Fruit fly (Drosophila melanogaster) whole organism, embryonic: Measurements from ENCODE around the gene Eig71Ek.

Experiments
- CG10321 ChIP-seq: fragments of 200-800 bp; sonication (Bioruptor generic); IDR thresholded peaks from 2 replicates; pipeline ENCODE4 v1.3.6; 2022; ENCODE audit warnings: missing biosample characterization, missing genetic modification characterization
- CG10366 ChIP-seq: fragments of 200-800 bp; sonication (Bioruptor generic); IDR thresholded peaks from 2 replicates; pipeline ENCODE4 v1.3.6; 2022; ENCODE audit warnings: missing biosample characterization, missing genetic modification characterization
- CG10543 ChIP-seq: fragments of 200-800 bp; sonication (Bioruptor generic); optimal IDR thresholded peaks from 3 replicates; lab custom pipeline; 2017; ENCODE audit warnings: missing biosample characterization, mild to moderate bottlenecking, missing genetic modification characterization, moderate library complexity
- CG11695 ChIP-seq: fragments of 200-800 bp; sonication (Bioruptor generic); IDR thresholded peaks from 3 replicates; pipeline ENCODE4 v1.3.6; 2022; ENCODE audit warnings: missing biosample characterization, missing genetic modification characterization
- CG13296 ChIP-seq: fragments of 200-800 bp; sonication (Bioruptor generic); optimal IDR thresholded peaks from 3 replicates; lab custom pipeline; 2018; ENCODE audit warnings: missing biosample characterization, mild to moderate bottlenecking, missing genetic modification characterization
- CG15479 ChIP-seq: fragments of 200-800 bp; sonication (Bioruptor generic); optimal IDR thresholded peaks from 3 replicates; lab custom pipeline; 2019; ENCODE audit warnings: missing biosample characterization, mild to moderate bottlenecking, missing genetic modification characterization, moderate library complexity
- CG16779 ChIP-seq: fragments of 200-800 bp; sonication (Bioruptor generic); IDR thresholded peaks from 2 replicates; pipeline ENCODE4 v1.3.6; 2022; ENCODE audit warnings: missing biosample characterization, missing genetic modification characterization
- CG17385 ChIP-seq: fragments of 200-800 bp; sonication (Bioruptor generic); optimal IDR thresholded peaks from 3 replicates; lab custom pipeline; 2018; ENCODE audit warnings: missing biosample characterization, mild to moderate bottlenecking, missing genetic modification characterization
- CG17568 ChIP-seq: fragments of 200-800 bp; sonication (Bioruptor generic); optimal IDR thresholded peaks from 2 replicates; lab custom pipeline; 2018; ENCODE audit warnings: missing biosample characterization, mild to moderate bottlenecking, missing genetic modification characterization, moderate library complexity
- CG18619 ChIP-seq: fragments of 200-800 bp; sonication (Bioruptor generic); optimal IDR thresholded peaks from 3 replicates; lab custom pipeline; 2017; ENCODE audit warnings: missing biosample characterization, mild to moderate bottlenecking, missing genetic modification characterization
- CG31365 ChIP-seq: fragments of 200-800 bp; sonication (Bioruptor generic); optimal IDR thresholded peaks from 2 replicates; lab custom pipeline; 2018; ENCODE audit warnings: missing biosample characterization, mild to moderate bottlenecking, missing genetic modification characterization
- CG4730 ChIP-seq: fragments of 200-800 bp; sonication (Bioruptor generic); IDR thresholded peaks from 2 replicates; pipeline ENCODE4 v1.3.6; 2022; ENCODE audit warnings: missing biosample characterization, missing genetic modification characterization
- CG5953 ChIP-seq: fragments of 200-800 bp; sonication (Bioruptor generic); IDR thresholded peaks from 2 replicates; pipeline ENCODE4 v1.3.6; 2022; ENCODE audit warnings: missing biosample characterization, missing genetic modification characterization
- CG7928 ChIP-seq: fragments of 200-800 bp; sonication (Bioruptor generic); optimal IDR thresholded peaks from 2 replicates; lab custom pipeline; 2017; ENCODE audit warnings: missing biosample characterization, mild to moderate bottlenecking, missing genetic modification characterization
- CG8290 ChIP-seq, 3 experiments: fragments of 200-800 bp; sonication (Bioruptor generic); optimal IDR thresholded peaks; 2 replicates each; lab custom pipeline; 2016 to 2019; ENCODE audit warnings: missing biosample characterization in 3 of 3, missing genetic modification characterization in 3 of 3, mild to moderate bottlenecking in 2 of 3, moderate library complexity in 1 of 3
- CG9437 ChIP-seq: fragments of 200-800 bp; sonication (Bioruptor generic); optimal IDR thresholded peaks from 2 replicates; lab custom pipeline; 2018; ENCODE audit warnings: missing biosample characterization, mild to moderate bottlenecking, missing genetic modification characterization
- CrebB ChIP-seq: fragments of 200-800 bp; sonication (Bioruptor generic); optimal IDR thresholded peaks from 3 replicates; lab custom pipeline; 2018; ENCODE audit warnings: missing biosample characterization, mild to moderate bottlenecking, missing genetic modification characterization
- D19B ChIP-seq: fragments of 200-800 bp; sonication (Bioruptor generic); optimal IDR thresholded peaks from 2 replicates; lab custom pipeline; 2017; ENCODE audit warnings: missing biosample characterization, mild to moderate bottlenecking, missing genetic modification characterization
- Deaf1 ChIP-seq: fragments of 200-800 bp; optimal IDR thresholded peaks from 3 replicates; lab custom pipeline; 2019; ENCODE audit warnings: missing biosample characterization, mild to moderate bottlenecking, missing genetic modification characterization, moderate library complexity
- Dll ChIP-seq: fragments of 200-800 bp; sonication (Bioruptor generic); IDR thresholded peaks from 4 replicates; pipeline ENCODE4 v1.3.6; 2022; ENCODE audit warnings: missing biosample characterization, missing genetic modification characterization; ENCODE audit not compliant: partially characterized antibody
- E2f2 ChIP-seq: fragments of 200-800 bp; sonication (Bioruptor generic); IDR thresholded peaks from 2 replicates; pipeline ENCODE4 v1.3.6; 2022; ENCODE audit warnings: missing biosample characterization, missing genetic modification characterization
- Fer2 ChIP-seq: fragments of 200-800 bp; sonication (Bioruptor generic); optimal IDR thresholded peaks from 2 replicates; lab custom pipeline; 2018; ENCODE audit warnings: missing biosample characterization, mild to moderate bottlenecking, missing genetic modification characterization, moderate library complexity
- Hmr ChIP-seq: fragments of 200-800 bp; sonication (Bioruptor generic); optimal IDR thresholded peaks from 3 replicates; lab custom pipeline; 2017; ENCODE audit warnings: mild to moderate bottlenecking, missing biosample characterization, missing genetic modification reagents, missing genetic modification characterization
- Kr ChIP-seq: fragments of 200-800 bp; sonication (Bioruptor generic); optimal IDR thresholded peaks from 2 replicates; lab custom pipeline; 2017; ENCODE audit warnings: missing biosample characterization, mild to moderate bottlenecking, missing genetic modification characterization
- MESR4 ChIP-seq: fragments of 200-800 bp; sonication (Bioruptor generic); optimal IDR thresholded peaks from 2 replicates; lab custom pipeline; 2018; ENCODE audit warnings: missing biosample characterization, mild to moderate bottlenecking, missing genetic modification characterization, moderate library complexity
- Mad ChIP-seq: fragments of 200-800 bp; sonication (Bioruptor generic); optimal IDR thresholded peaks from 2 replicates; lab custom pipeline; 2016; ENCODE audit warnings: missing biosample characterization, missing genetic modification characterization
- Med ChIP-seq: fragments of 200-800 bp; sonication (Bioruptor generic); peaks from one replicate; lab custom pipeline; 2016; ENCODE audit warnings: missing biosample characterization, missing genetic modification characterization, mild to moderate bottlenecking, inconsistent platforms, moderate library complexity
- Meics ChIP-seq: fragments of 200-800 bp; sonication (Bioruptor generic); optimal IDR thresholded peaks from 2 replicates; lab custom pipeline; 2017; ENCODE audit warnings: missing biosample characterization, mild to moderate bottlenecking, missing genetic modification characterization
- Myb ChIP-seq: fragments of 200-800 bp; sonication (Bioruptor generic); optimal IDR thresholded peaks from 2 replicates; lab custom pipeline; 2016; ENCODE audit warnings: missing biosample characterization, missing genetic modification characterization
- Rfx ChIP-seq: fragments of 200-800 bp; sonication (Bioruptor generic); IDR thresholded peaks from 2 replicates; pipeline ENCODE4 v1.3.6; 2022; ENCODE audit warnings: missing biosample characterization, missing genetic modification characterization
- Sry-δ ChIP-seq: fragments of 200-800 bp; sonication (Bioruptor generic); optimal IDR thresholded peaks from 2 replicates; lab custom pipeline; 2016; ENCODE audit warnings: missing biosample characterization, missing genetic modification characterization
- bab2 ChIP-seq: fragments of 200-800 bp; sonication (Bioruptor generic); optimal IDR thresholded peaks from 2 replicates; lab custom pipeline; 2016; ENCODE audit warnings: missing biosample characterization, missing genetic modification characterization
- chif ChIP-seq, 2 experiments: fragments of 200-800 bp; sonication (Bioruptor generic); optimal IDR thresholded peaks; 3 replicates each; lab custom pipeline; 2016; ENCODE audit warnings: missing biosample characterization in 2 of 2, missing genetic modification characterization in 2 of 2
- chn ChIP-seq: fragments of 200-800 bp; sonication (Bioruptor generic); optimal IDR thresholded peaks from 2 replicates; lab custom pipeline; 2016; ENCODE audit warnings: missing biosample characterization, missing genetic modification characterization
- ci ChIP-seq: fragments of 200-800 bp; sonication (Bioruptor generic); IDR thresholded peaks from 3 replicates; pipeline ENCODE4 v1.3.6; 2022; ENCODE audit warnings: missing biosample characterization, missing genetic modification characterization
- dmrt99B ChIP-seq: fragments of 200-800 bp; sonication (Bioruptor generic); optimal IDR thresholded peaks from 2 replicates; lab custom pipeline; 2018; ENCODE audit warnings: missing biosample characterization, mild to moderate bottlenecking, missing genetic modification characterization, moderate library complexity
- dpn ChIP-seq, 2 experiments: fragments of 200-800 bp; sonication (Bioruptor generic); optimal IDR thresholded peaks; 3 replicates each; lab custom pipeline; 2016; ENCODE audit warnings: missing biosample characterization in 2 of 2, missing genetic modification characterization in 2 of 2
- her ChIP-seq: fragments of 200-800 bp; sonication (Bioruptor generic); optimal IDR thresholded peaks from 2 replicates; lab custom pipeline; 2016; ENCODE audit warnings: missing biosample characterization, missing genetic modification characterization
- ind ChIP-seq: fragments of 200-800 bp; sonication (Bioruptor generic); optimal IDR thresholded peaks from 3 replicates; lab custom pipeline; 2016; ENCODE audit warnings: missing biosample characterization, missing genetic modification characterization
- ken ChIP-seq: fragments of 200-800 bp; sonication (Bioruptor generic); IDR thresholded peaks from 3 replicates; pipeline ENCODE4 v1.3.6; 2022; ENCODE audit warnings: missing biosample characterization, missing genetic modification characterization
- kni ChIP-seq: fragments of 200-800 bp; sonication (Bioruptor generic); optimal IDR thresholded peaks from 3 replicates; lab custom pipeline; 2017; ENCODE audit warnings: mild to moderate bottlenecking, missing biosample characterization, missing genetic modification reagents, missing genetic modification characterization
- lab ChIP-seq: fragments of 200-800 bp; sonication (Bioruptor generic); optimal IDR thresholded peaks from 3 replicates; lab custom pipeline; 2017; ENCODE audit warnings: missing biosample characterization, missing genetic modification characterization, mild to moderate bottlenecking, moderate library complexity, missing genetic modification reagents
- luna ChIP-seq: fragments of 200-800 bp; sonication (Bioruptor generic); optimal IDR thresholded peaks from 2 replicates; lab custom pipeline; 2016; ENCODE audit warnings: missing biosample characterization, missing genetic modification characterization
- nerfin-2 ChIP-seq: fragments of 200-800 bp; sonication (Bioruptor generic); IDR thresholded peaks from 2 replicates; pipeline ENCODE4 v1.3.6; 2022; ENCODE audit warnings: missing biosample characterization, missing genetic modification characterization; ENCODE audit not compliant: partially characterized antibody
- odd ChIP-seq: fragments of 200-800 bp; sonication (Bioruptor generic); optimal IDR thresholded peaks from 2 replicates; lab custom pipeline; 2017; ENCODE audit warnings: missing biosample characterization, mild to moderate bottlenecking, missing genetic modification characterization
- pzg ChIP-seq: fragments of 200-800 bp; sonication (Bioruptor generic); optimal IDR thresholded peaks from 3 replicates; lab custom pipeline; 2018; ENCODE audit warnings: missing biosample characterization, mild to moderate bottlenecking, missing genetic modification characterization, moderate library complexity
- schlank ChIP-seq: fragments of 200-800 bp; sonication (Bioruptor generic); optimal IDR thresholded peaks from 2 replicates; lab custom pipeline; 2018; ENCODE audit warnings: missing biosample characterization, mild to moderate bottlenecking, missing genetic modification characterization
- so ChIP-seq: fragments of 200-800 bp; sonication (Bioruptor generic); IDR thresholded peaks from 3 replicates; pipeline ENCODE4 v1.3.6; 2022; ENCODE audit warnings: missing biosample characterization, missing genetic modification characterization
- sr ChIP-seq: fragments of 200-800 bp; sonication (Bioruptor generic); IDR thresholded peaks from 3 replicates; pipeline ENCODE4 v1.3.6; 2022; ENCODE audit warnings: missing biosample characterization, missing genetic modification characterization
- wdn ChIP-seq: fragments of 200-800 bp; sonication (Bioruptor generic); IDR thresholded peaks from 2 replicates; pipeline ENCODE4 v1.3.6; 2022; ENCODE audit warnings: missing biosample characterization, missing genetic modification characterization
- yki ChIP-seq: fragments of >200 bp; optimal IDR thresholded peaks from 3 replicates; lab custom pipeline; 2018

Gene Eig71Ek

DNA sequence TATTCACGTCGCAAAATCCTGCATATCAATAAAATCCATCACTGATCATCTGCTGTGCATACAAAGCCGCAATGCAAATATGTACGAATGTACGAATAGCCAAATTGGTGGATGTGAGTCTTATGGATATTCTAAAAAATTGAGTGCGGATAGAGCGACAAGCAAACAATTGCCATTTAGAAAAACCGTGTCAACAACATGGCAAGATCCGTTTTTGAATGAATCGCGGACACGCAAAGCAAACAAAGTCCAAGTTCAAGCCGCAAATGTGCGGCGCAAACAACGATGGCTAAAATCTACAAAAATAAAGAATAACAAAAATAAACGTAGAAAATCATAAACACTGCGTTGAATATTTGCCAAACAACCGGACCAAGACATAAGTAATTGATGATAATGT, 28.5 kb downstream of the Eig71Ek start (continued):
- TF ChIP-seq wdn (0 out of 2 replicates have a peak, but pooled peaks have one; percentile 10), CG13296 (GFP tag; lab: Kevin White, UChicago) (peak; percentile 54), CG16779 (GFP tag; lab: Robert Waterston, UW) (no peak), CG9437 (no peak), lab (GFP tag; lab: Kevin White, UChicago) (peak; percentile 47), CG18619 (peak; percentile 20), bab2 (peak; percentile 9), Mad (no peak), Fer2 (tag; lab: Kevin White, UChicago) (no peak), chif (GFP tag; optimal IDR thresholded peaks at IDR 0.05; lab: Kevin White, UChicago) (no peak), CG10543 (GFP tag; lab: Kevin White, UChicago) (no peak), schlank (peak; percentile 29), Kr (GFP tag; lab: Kevin White, UChicago) (no peak), pzg (GFP tag; lab: Kevin White, UChicago) (no peak), her (GFP tag; lab: Kevin White, UChicago) (peak; percentile 24), CG5953 (GFP tag; lab: Robert Waterston, UW) (no peak), CG11695 (GFP tag; lab: Robert Waterston, UW) (peak; percentile 27; the same call in 1 of the 3 replicates), nerfin-2 (GFP tag; lab: Robert Waterston, UW) (no peak), D19B (GFP tag; lab: Kevin White, UChicago) (no peak), CG8290 (GFP tag; optimal IDR thresholded peaks at IDR 0.05; lab: Kevin White, UChicago) (no peak), CG8290 (tag; optimal IDR thresholded peaks at IDR 0.05; lab: Kevin White, UChicago) (peak in 1 of 2 experiments; percentile 46), CG4730 (GFP tag; lab: Robert Waterston, UW) (no peak), yki (lab: Kevin White, UChicago) (no peak), ci (peak; percentile 32; the same call in 1 of the 3 replicates), E2f2 (GFP tag; lab: Robert Waterston, UW) (peak; percentile 30; the same call in 1 of the 2 replicates), Sry-δ (GFP tag; lab: Kevin White, UChicago) (no peak), Meics (GFP tag; lab: Kevin White, UChicago) (peak; percentile 35), odd (GFP tag; lab: Kevin White, UChicago) (no peak), ken (no peak), CG7928 (no peak), chn (GFP tag; lab: Kevin White, UChicago) (no peak), Rfx (GFP tag; lab: Robert Waterston, UW) (peak; percentile 7; the same call in 1 of the 2 replicates), ind (GFP tag; lab: Kevin White, UChicago) (no peak), Myb (no peak), so (GFP tag; lab: Robert Waterston, UW) (peak; percentile 54; the same call in 1 of the 3 replicates), CG31365 (tag; lab: Kevin White, UChicago) (no peak), CG17385 (GFP tag; lab: Kevin White, UChicago) (peak; percentile 18), CrebB (tag; lab: Kevin White, UChicago) (peak; percentile 28), dpn (GFP tag; optimal IDR thresholded peaks at IDR 0.05; lab: Kevin White, UChicago) (peak in 1 of 2 experiments; percentile 7), luna (GFP tag; lab: Kevin White, UChicago) (peak; percentile 40), CG10321 (no peak), CG10366 (GFP tag; lab: Robert Waterston, UW) (no peak), MESR4 (no peak), dmrt99B (tag; lab: Kevin White, UChicago) (no peak), CG17568 (GFP tag; lab: Kevin White, UChicago) (no peak), kni (GFP tag; lab: Kevin White, UChicago) (no peak), CG15479 (GFP tag; lab: Kevin White, UChicago) (no peak), Hmr (peak; percentile 37), Deaf1 (tag; lab: Kevin White, UChicago) (no peak), Med (peak; percentile 83), Dll (GFP tag; lab: Robert Waterston, UW) (no peak), sr (no peak)
